Worm (Caenorhabditis elegans): ENCODE measurements around the gene acbp-6.

The acbp-6 gene

DNA sequence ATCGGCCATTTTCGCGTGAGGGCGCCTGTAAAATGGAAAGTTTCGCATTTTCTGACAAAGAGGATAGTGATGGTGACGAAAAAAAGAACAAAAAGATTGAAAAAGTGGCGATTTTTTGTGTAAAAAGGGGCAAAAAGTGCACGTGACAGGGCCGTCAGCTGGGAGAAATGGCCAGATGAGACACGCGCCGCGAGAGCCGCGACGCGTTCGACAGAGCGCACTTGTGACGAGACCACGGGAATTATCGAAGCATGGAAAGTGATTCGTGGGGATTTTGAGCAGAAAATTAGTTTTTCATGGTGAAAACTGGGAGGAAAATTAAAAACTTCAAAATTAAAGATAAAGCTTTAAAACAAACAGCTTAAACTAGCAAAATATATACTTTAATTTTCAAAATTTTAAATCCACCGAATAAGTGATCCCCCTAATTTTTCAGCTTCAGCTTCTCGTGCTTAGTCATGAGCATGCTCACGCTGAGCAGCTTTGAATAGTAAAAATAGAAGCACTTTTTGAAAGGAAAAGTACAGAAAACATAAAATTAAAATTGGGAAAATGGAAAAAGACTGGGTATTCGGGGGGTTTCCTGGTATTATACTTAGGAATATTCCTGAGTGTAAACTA, 5.9 kb downstream of the acbp-6 start, which contains the start of gene W03C9.5:
TSS of gene W03C9.5 (minus strand) at position 38 of the 621 bp plus-strand sequence.
- peak; percentile 78 for TF ChIP-seq rcor-1 (GFP tag; IDR thresholded peaks at IDR 0.05)
- TF ChIP-seq atf-7 (tag; optimal IDR thresholded peaks at IDR 0.05): peak; percentile 70
- TF ChIP-seq bed-2 (GFP tag; IDR thresholded peaks at IDR 0.05): peak; percentile 54; the same call in 1 of the 2 replicates
- TF ChIP-seq B0261.1 (tag; optimal IDR thresholded peaks at IDR 0.05): peak; percentile 31
- TF ChIP-seq K11D2.4 (GFP tag; IDR thresholded peaks at IDR 0.05): peak; percentile 92
- TF ChIP-seq ceh-40 (GFP tag; IDR thresholded peaks at IDR 0.05): no peak
- peak; percentile 88 for TF ChIP-seq pha-4 (tag; optimal IDR thresholded peaks at IDR 0.05)
- TF ChIP-seq madf-3 (GFP tag; IDR thresholded peaks at IDR 0.05): peak; percentile 100
- TF ChIP-seq nfya-2 (GFP tag; IDR thresholded peaks at IDR 0.05): no peak
- TF ChIP-seq lir-1 (GFP tag; conservative IDR thresholded peaks at IDR 0.05): peak; percentile 91
- TF ChIP-seq nfyb-1 (GFP tag; IDR thresholded peaks at IDR 0.05): peak; percentile 72
- TF ChIP-seq hmg-20 (GFP tag; IDR thresholded peaks at IDR 0.05): no peak
- TF ChIP-seq efl-1 (GFP tag; optimal IDR thresholded peaks at IDR 0.05): peak; percentile 58
- peak in 1 of 2 experiments; percentile 32 for TF ChIP-seq rec-8 (tag; optimal IDR thresholded peaks at IDR 0.05)
- TF ChIP-seq akir-1 (GFP tag; optimal IDR thresholded peaks at IDR 0.05): peak; percentile 14
- no peak for TF ChIP-seq dpff-1 (tag; optimal IDR thresholded peaks at IDR 0.05)
- TF ChIP-seq hmg-1.2 (GFP tag; IDR thresholded peaks at IDR 0.05): peak; percentile 56
- TF ChIP-seq repo-1 (tag; optimal IDR thresholded peaks at IDR 0.05): peak; percentile 46
- TF ChIP-seq nhr-80 (tag; optimal IDR thresholded peaks at IDR 0.05): peak; percentile 94
- TF ChIP-seq ama-1 (optimal IDR thresholded peaks at IDR 0.05): no peak
- no peak for TF ChIP-seq ama-1 (GFP tag; optimal IDR thresholded peaks at IDR 0.05)
- peak; percentile 79 for TF ChIP-seq aptf-2 (GFP tag; conservative IDR thresholded peaks at IDR 0.05)
- peak; percentile 91 for TF ChIP-seq madf-10 (tag; optimal IDR thresholded peaks at IDR 0.05)
- peak; percentile 38 for TF ChIP-seq die-1 (tag; optimal IDR thresholded peaks at IDR 0.05)
- peak; percentile 51; the same call in 1 of the 2 replicates for TF ChIP-seq B0336.3 (GFP tag; IDR thresholded peaks at IDR 0.05)
- peak; percentile 29 for TF ChIP-seq F52B5.7 (tag; optimal IDR thresholded peaks at IDR 0.05)
- TF ChIP-seq F23B12.7 (tag; optimal IDR thresholded peaks at IDR 0.05; ENCODE audit: insufficient read depth): peak; percentile 94
- TF ChIP-seq bed-1 (GFP tag; IDR thresholded peaks at IDR 0.05): no peak
- peak; percentile 90 for TF ChIP-seq Y95B8A.8 (GFP tag; IDR thresholded peaks at IDR 0.05)
- TF ChIP-seq F49E8.2 (tag; optimal IDR thresholded peaks at IDR 0.05; ENCODE audit: insufficient read depth): peak; percentile 63
- no peak for TF ChIP-seq sdz-38 (tag; optimal IDR thresholded peaks at IDR 0.05)
- peak; percentile 72; the same call in 1 of the 2 replicates for TF ChIP-seq ztf-6 (GFP tag; IDR thresholded peaks at IDR 0.05)
- TF ChIP-seq ceh-100 (GFP tag; IDR thresholded peaks at IDR 0.05): peak; percentile 99
- no peak for TF ChIP-seq aptf-3 (GFP tag; IDR thresholded peaks at IDR 0.05)
- peak; percentile 70 for TF ChIP-seq zim-3 (tag; optimal IDR thresholded peaks at IDR 0.05)
- peak; percentile 78 for TF ChIP-seq lin-54 (GFP tag; optimal IDR thresholded peaks at IDR 0.05)
- TF ChIP-seq lsy-27 (tag; optimal IDR thresholded peaks at IDR 0.05; ENCODE audit: borderline replicate concordance, insufficient read depth): no peak
- peak; percentile 14 for TF ChIP-seq T07F8.4 (tag; optimal IDR thresholded peaks at IDR 0.05)
- TF ChIP-seq tlf-1 (GFP tag; optimal IDR thresholded peaks at IDR 0.05): peak; percentile 76
- no peak for TF ChIP-seq ztf-22 (GFP tag; optimal IDR thresholded peaks at IDR 0.05)
- TF ChIP-seq xnd-1 (tag; optimal IDR thresholded peaks at IDR 0.05): no peak
- TF ChIP-seq cebp-1 (GFP tag; IDR thresholded peaks at IDR 0.05): peak; percentile 66
- peak; percentile 88 for TF ChIP-seq cebp-1 (tag; optimal IDR thresholded peaks at IDR 0.05)
- peak; percentile 84 for TF ChIP-seq somi-1 (GFP tag; optimal IDR thresholded peaks at IDR 0.05)
- TF ChIP-seq madf-6 (GFP tag; IDR thresholded peaks at IDR 0.05): peak; percentile 51; the same call in 1 of the 2 replicates
- peak; percentile 54 for TF ChIP-seq ztf-18 (tag; optimal IDR thresholded peaks at IDR 0.05)
- peak; percentile 39 for TF ChIP-seq ztf-3 (GFP tag; optimal IDR thresholded peaks at IDR 0.05)
- peak; percentile 77 for TF ChIP-seq lin-26 (GFP tag; IDR thresholded peaks at IDR 0.05)
- no peak for TF ChIP-seq mxl-1 (tag; optimal IDR thresholded peaks at IDR 0.05)
